Worm (Caenorhabditis elegans) whole organism, L1 larva: ENCODE data around the gene acr-17.

Experiments used
- C04F5.9 ChIP-seq: sonication (generic microtip); optimal IDR thresholded peaks from 2 replicates; lab custom pipeline; 2016; ENCODE audit warnings: missing genetic modification characterization, missing compliant biosample characterization
- C16A3.4 ChIP-seq: fragments of 150-350 bp; optimal IDR thresholded peaks from 2 replicates; lab custom pipeline; 2014; ENCODE audit warnings: missing biosample characterization, missing genetic modification characterization
- Y116A8C.19 ChIP-seq: sonication (generic microtip); optimal IDR thresholded peaks from 2 replicates; lab custom pipeline; 2016; ENCODE audit warnings: missing compliant biosample characterization, missing genetic modification characterization, borderline replicate concordance
- aly-2 ChIP-seq: fragments of 150-350 bp; optimal IDR thresholded peaks from 2 replicates; lab custom pipeline; 2014; ENCODE audit warnings: missing biosample characterization, missing genetic modification characterization
- ama-1 ChIP-seq: fragments of 150-350 bp; optimal IDR thresholded peaks from 2 replicates; lab custom pipeline; 2014
- blmp-1 ChIP-seq: fragments of 150-350 bp; optimal IDR thresholded peaks from 2 replicates; lab custom pipeline; 2014; ENCODE audit warnings: missing biosample characterization, missing genetic modification characterization
- ceh-8 ChIP-seq: fragments of 200-800 bp; sonication (Bioruptor generic); optimal IDR thresholded peaks from 2 replicates; lab custom pipeline; 2018; ENCODE audit warnings: mild to moderate bottlenecking, missing genetic modification characterization, moderate library complexity, missing compliant biosample characterization
- ceh-82 ChIP-seq, 3 experiments: fragments of 150-350 bp in 1 of 3; sonication (generic microtip) in 2 of 3; optimal IDR thresholded peaks; 2 replicates each; lab custom pipeline; 2014 to 2017; ENCODE audit warnings: missing biosample characterization in 3 of 3, missing genetic modification characterization in 3 of 3
- ceh-88 ChIP-seq: fragments of 200-800 bp; sonication (Bioruptor generic); IDR thresholded peaks from 2 replicates; pipeline ENCODE4 v1.3.6; 2022; ENCODE audit warnings: missing genetic modification characterization, missing compliant biosample characterization
- ceh-90 ChIP-seq: sonication (generic microtip); optimal IDR thresholded peaks from 2 replicates; lab custom pipeline; 2016; ENCODE audit warnings: missing genetic modification characterization, missing compliant biosample characterization
- dpl-1 ChIP-seq, 3 experiments: fragments of 150-350 bp in 2 of 3; sonication (generic microtip) in 1 of 3; optimal IDR thresholded peaks; 2 replicates each; lab custom pipeline; 2014 to 2017; ENCODE audit warnings: missing biosample characterization in 3 of 3, missing genetic modification characterization in 3 of 3, missing genetic modification reagents in 3 of 3
- dsc-1 ChIP-seq: sonication (generic microtip); optimal IDR thresholded peaks from 2 replicates; lab custom pipeline; 2016; ENCODE audit warnings: mild to moderate bottlenecking, missing genetic modification characterization, missing compliant biosample characterization
- efl-1 ChIP-seq, 4 experiments: fragments of 150-350 bp; optimal IDR thresholded peaks in 3 of 4; peaks in 1 of 4; 1 replicate in 1 of 4; 2 replicates in 3 of 4; lab custom pipeline; 2014; ENCODE audit warnings: missing biosample characterization in 2 of 4, missing genetic modification characterization in 2 of 4, missing genetic modification reagents in 2 of 4
- efl-3 ChIP-seq: fragments of 200-800 bp; sonication (Bioruptor generic); optimal IDR thresholded peaks from 2 replicates; lab custom pipeline; 2018; ENCODE audit warnings: mild to moderate bottlenecking, missing genetic modification characterization, missing compliant biosample characterization
- egl-13 ChIP-seq: sonication (generic microtip); optimal IDR thresholded peaks from 2 replicates; lab custom pipeline; 2016; ENCODE audit warnings: missing genotype, missing genetic modification reagents, missing genetic modification characterization, missing compliant biosample characterization
- egl-27 ChIP-seq, 2 experiments: fragments of 150-350 bp in 1 of 2; sonication (generic microtip); optimal IDR thresholded peaks; 3 replicates each; lab custom pipeline; 2017 to 2018; ENCODE audit warnings: missing biosample characterization in 2 of 2, missing genetic modification characterization in 2 of 2, missing genetic modification reagents in 2 of 2
- elt-2 ChIP-seq: sonication (generic microtip); optimal IDR thresholded peaks from 2 replicates; lab custom pipeline; 2016; ENCODE audit warnings: missing genetic modification characterization, mild to moderate bottlenecking, inconsistent platforms, missing compliant biosample characterization, missing genetic modification reagents
- elt-3 ChIP-seq, 6 experiments: fragments of 150-350 bp in 1 of 6; sonication (generic microtip); optimal IDR thresholded peaks; 2 replicates each; lab custom pipeline; 2017 to 2018; ENCODE audit warnings: missing biosample characterization in 6 of 6, missing genetic modification characterization in 6 of 6, inconsistent platforms in 1 of 6
- fkh-10 ChIP-seq: sonication (generic microtip); optimal IDR thresholded peaks from 2 replicates; lab custom pipeline; 2017; ENCODE audit warnings: missing biosample characterization, missing genetic modification reagents, missing genetic modification characterization
- fos-1 ChIP-seq: fragments of 150-350 bp; optimal IDR thresholded peaks from 2 replicates; lab custom pipeline; 2014; ENCODE audit warnings: missing biosample characterization, missing genetic modification characterization
- hlh-4 ChIP-seq: sonication (generic microtip); optimal IDR thresholded peaks from 2 replicates; lab custom pipeline; 2016; ENCODE audit warnings: mild to moderate bottlenecking, missing genetic modification characterization, missing compliant biosample characterization
- hpl-2 ChIP-seq: fragments of 150-350 bp; optimal IDR thresholded peaks from 2 replicates; lab custom pipeline; 2014; ENCODE audit warnings: missing biosample characterization, missing genetic modification reagents, missing genetic modification characterization
- irx-1 ChIP-seq: sonication (generic microtip); optimal IDR thresholded peaks from 2 replicates; lab custom pipeline; 2016; ENCODE audit warnings: missing genetic modification characterization, missing compliant biosample characterization
- lin-13 ChIP-seq: fragments of 150-350 bp; optimal IDR thresholded peaks from 2 replicates; lab custom pipeline; 2014; ENCODE audit warnings: missing biosample characterization, missing genetic modification reagents, missing genetic modification characterization
- lin-14 ChIP-seq: fragments of 200-800 bp; sonication (Bioruptor generic); optimal IDR thresholded peaks from 2 replicates; lab custom pipeline; 2018; ENCODE audit warnings: mild to moderate bottlenecking, missing genetic modification characterization, moderate library complexity, missing compliant biosample characterization
- lin-35 ChIP-seq, 2 experiments: fragments of 150-350 bp; optimal IDR thresholded peaks; 2 replicates each; lab custom pipeline; 2014; ENCODE audit warnings: missing biosample characterization in 2 of 2, missing genetic modification characterization in 2 of 2, missing genetic modification reagents in 2 of 2
- lir-3 ChIP-seq: sonication (generic microtip); optimal IDR thresholded peaks from 2 replicates; lab custom pipeline; 2016; ENCODE audit warnings: mild to moderate bottlenecking, missing genetic modification characterization, moderate library complexity, missing compliant biosample characterization; ENCODE audit not compliant: poor library complexity
- lsy-2 ChIP-seq, 2 experiments: fragments of 150-350 bp; optimal IDR thresholded peaks; 2 replicates each; lab custom pipeline; 2014; ENCODE audit warnings: missing biosample characterization in 2 of 2, missing genetic modification characterization in 2 of 2
- mef-2 ChIP-seq: fragments of 150-350 bp; optimal IDR thresholded peaks from 2 replicates; lab custom pipeline; 2014; ENCODE audit warnings: missing biosample characterization, missing genetic modification characterization
- mep-1 ChIP-seq: fragments of 150-350 bp; optimal IDR thresholded peaks from 2 replicates; lab custom pipeline; 2014; ENCODE audit warnings: missing biosample characterization, missing genetic modification characterization
- nhr-11 ChIP-seq: fragments of 150-350 bp; optimal IDR thresholded peaks from 2 replicates; lab custom pipeline; 2014; ENCODE audit warnings: missing biosample characterization, missing genetic modification characterization
- nhr-19 ChIP-seq: fragments of 200-800 bp; sonication (Bioruptor generic); conservative IDR thresholded peaks from 2 replicates; pipeline ENCODE4 v1.3.6; 2022; ENCODE audit warnings: missing genetic modification characterization, missing compliant biosample characterization
- nhr-20 ChIP-seq: sonication (generic microtip); optimal IDR thresholded peaks from 2 replicates; lab custom pipeline; 2016; ENCODE audit warnings: mild to moderate bottlenecking, missing genetic modification characterization, missing compliant biosample characterization
- nhr-237 ChIP-seq: fragments of 150-350 bp; optimal IDR thresholded peaks from 2 replicates; lab custom pipeline; 2014; ENCODE audit warnings: missing biosample characterization, missing genetic modification characterization
- nhr-28 ChIP-seq: fragments of 150-350 bp; optimal IDR thresholded peaks from 2 replicates; lab custom pipeline; 2014; ENCODE audit warnings: missing biosample characterization, missing genetic modification characterization
- nhr-47 ChIP-seq: sonication (generic microtip); optimal IDR thresholded peaks from 2 replicates; lab custom pipeline; 2016; ENCODE audit warnings: mild to moderate bottlenecking, missing genetic modification characterization, moderate library complexity, missing compliant biosample characterization
- nhr-76 ChIP-seq: sonication (generic microtip); optimal IDR thresholded peaks from 2 replicates; lab custom pipeline; 2017; ENCODE audit warnings: missing biosample characterization, missing genetic modification characterization
- nhr-77 ChIP-seq: fragments of 150-350 bp; optimal IDR thresholded peaks from 2 replicates; lab custom pipeline; 2014; ENCODE audit warnings: missing biosample characterization, missing genetic modification characterization
- nhr-84 ChIP-seq: sonication (generic microtip); optimal IDR thresholded peaks from 2 replicates; lab custom pipeline; 2017; ENCODE audit warnings: missing biosample characterization, missing genetic modification characterization
- nhr-85 ChIP-seq: sonication (generic microtip); peaks from one replicate; lab custom pipeline; 2016; ENCODE audit warnings: missing genetic modification characterization, inconsistent platforms, missing compliant biosample characterization
- pax-3 ChIP-seq: fragments of 200-800 bp; sonication (Bioruptor generic); optimal IDR thresholded peaks from 2 replicates; lab custom pipeline; 2018; ENCODE audit warnings: mild to moderate bottlenecking, missing genetic modification characterization, moderate library complexity, missing compliant biosample characterization
- rnt-1 ChIP-seq: sonication (generic microtip); optimal IDR thresholded peaks from 2 replicates; lab custom pipeline; 2016; ENCODE audit warnings: mild to moderate bottlenecking, missing genetic modification characterization, moderate library complexity, missing compliant biosample characterization
- snpc-4 ChIP-seq: fragments of 150-350 bp; optimal IDR thresholded peaks from 2 replicates; lab custom pipeline; 2014; ENCODE audit warnings: missing biosample characterization, missing genetic modification characterization
- snu-23 ChIP-seq: sonication (generic microtip); optimal IDR thresholded peaks from 2 replicates; lab custom pipeline; 2016; ENCODE audit warnings: missing genetic modification characterization, missing compliant biosample characterization
- sox-4 ChIP-seq: sonication (generic microtip); optimal IDR thresholded peaks from 2 replicates; lab custom pipeline; 2016; ENCODE audit warnings: missing genetic modification characterization, missing compliant biosample characterization
- sptf-1 ChIP-seq: fragments of 150-350 bp; optimal IDR thresholded peaks from 2 replicates; lab custom pipeline; 2014; ENCODE audit warnings: missing biosample characterization, missing genetic modification characterization
- sup-37 ChIP-seq: fragments of 200-800 bp; sonication (Bioruptor generic); optimal IDR thresholded peaks from 2 replicates; lab custom pipeline; 2018; ENCODE audit warnings: mild to moderate bottlenecking, missing genetic modification characterization, missing compliant biosample characterization
- tlp-1 ChIP-seq: fragments of 150-350 bp; optimal IDR thresholded peaks from 2 replicates; lab custom pipeline; 2014; ENCODE audit warnings: missing biosample characterization, missing genetic modification characterization
- unc-130 ChIP-seq: fragments of 150-350 bp; optimal IDR thresholded peaks from 2 replicates; lab custom pipeline; 2017; ENCODE audit warnings: missing biosample characterization, missing genetic modification characterization, inconsistent platforms
- unc-62 ChIP-seq: fragments of 150-350 bp; optimal IDR thresholded peaks from 2 replicates; lab custom pipeline; 2014; ENCODE audit warnings: missing biosample characterization, missing genetic modification reagents, missing genetic modification characterization
- unc-86 ChIP-seq: sonication (generic microtip); optimal IDR thresholded peaks from 2 replicates; lab custom pipeline; 2016; ENCODE audit warnings: missing genetic modification characterization, missing compliant biosample characterization
- vab-15 ChIP-seq: sonication (generic microtip); optimal IDR thresholded peaks from 2 replicates; lab custom pipeline; 2017; ENCODE audit warnings: missing genotype, mild to moderate bottlenecking, missing genetic modification characterization, missing compliant biosample characterization
- ztf-4 ChIP-seq: fragments of 150-350 bp; optimal IDR thresholded peaks from 2 replicates; lab custom pipeline; 2014; ENCODE audit warnings: missing biosample characterization, missing genetic modification characterization

The acr-17 gene

DNA sequence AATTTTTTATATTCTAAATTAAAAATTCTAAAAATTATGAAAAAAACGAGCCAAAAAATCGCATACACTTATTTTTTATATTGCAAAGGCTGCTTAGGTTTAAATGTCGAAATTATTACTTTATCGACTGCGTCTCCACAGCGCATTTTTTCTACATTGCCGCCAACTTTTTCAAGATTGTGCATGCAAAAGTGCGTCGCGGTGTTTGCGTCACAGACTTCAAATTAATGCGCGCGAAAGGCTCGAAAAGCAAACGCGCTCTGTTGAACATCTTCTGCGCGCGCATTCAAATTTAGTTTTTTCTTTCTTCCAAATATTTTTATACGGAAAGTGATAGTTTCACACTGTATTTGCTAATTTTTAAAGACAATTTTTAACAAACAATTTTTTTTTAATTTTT is 7.9 kb upstream of the acr-17 start (continued):
- TF ChIP-seq ztf-4 (tag; lab: Kevin White, UChicago) (peak; percentile 67), vab-15 (peak; percentile 63), egl-27 (tag; optimal IDR thresholded peaks at IDR 0.05; lab: Kevin White, UChicago) (no peak), unc-130 (tag; lab: Kevin White, UChicago) (peak; percentile 21), efl-3 (GFP tag; lab: Kevin White, UChicago) (peak; percentile 2), C16A3.4 (peak; percentile 71), nhr-77 (tag; lab: Kevin White, UChicago) (peak; percentile 63), nhr-19 (peak; percentile 98), rnt-1 (peak; percentile 93), aly-2 (tag; lab: Kevin White, UChicago) (no peak), hlh-4 (tag; lab: Kevin White, UChicago) (no peak), irx-1 (tag; lab: Kevin White, UChicago) (peak; percentile 90), sup-37 (GFP tag; lab: Kevin White, UChicago) (peak; percentile 69), hpl-2 (GFP tag; lab: Kevin White, UChicago) (peak; percentile 51), ceh-8 (peak; percentile 84), Y116A8C.19 (tag; lab: Kevin White, UChicago) (no peak), unc-86 (tag; lab: Kevin White, UChicago) (peak; percentile 93), efl-1 (optimal IDR thresholded peaks at IDR 0.05; lab: Kevin White, UChicago) (peak; percentile 99), efl-1 (GFP tag; optimal IDR thresholded peaks at IDR 0.05 in 1 of 2; lab: Kevin White, UChicago) (peak; percentile 97 to 100), sox-4 (peak; percentile 88), lin-14 (GFP tag; lab: Kevin White, UChicago) (peak; percentile 92), unc-62 (GFP tag; lab: Kevin White, UChicago) (no peak), ceh-82 (tag; optimal IDR thresholded peaks at IDR 0.05; lab: Kevin White, UChicago) (peak; percentile 45 to 73 (median 72)), sptf-1 (tag; lab: Kevin White, UChicago) (no peak), dpl-1 (GFP tag; optimal IDR thresholded peaks at IDR 0.05; lab: Kevin White, UChicago) (peak; percentile 92 to 99 (median 97)), ceh-88 (peak; percentile 95), lir-3 (tag; lab: Kevin White, UChicago) (peak; percentile 88), lin-13 (GFP tag; lab: Kevin White, UChicago) (peak; percentile 65), snu-23 (peak; percentile 93), elt-2 (peak; percentile 79), nhr-76 (tag; lab: Kevin White, UChicago) (no peak), tlp-1 (no peak), nhr-11 (tag; lab: Kevin White, UChicago) (peak; percentile 53), dsc-1 (peak; percentile 95), mep-1 (tag; lab: Kevin White, UChicago) (peak; percentile 84), nhr-28 (no peak), fos-1 (peak; percentile 52), nhr-47 (peak; percentile 96), snpc-4 (tag; lab: Kevin White, UChicago) (peak; percentile 71), egl-13 (tag; lab: Kevin White, UChicago) (peak; percentile 95), nhr-84 (tag; lab: Kevin White, UChicago) (no peak), nhr-20 (tag; lab: Kevin White, UChicago) (peak; percentile 94), lsy-2 (tag; optimal IDR thresholded peaks at IDR 0.05; lab: Kevin White, UChicago) (peak; percentile 87), mef-2 (tag; lab: Kevin White, UChicago) (no peak), ceh-90 (tag; lab: Kevin White, UChicago) (peak; percentile 74), lin-35 (GFP tag; optimal IDR thresholded peaks at IDR 0.05; lab: Kevin White, UChicago) (peak; percentile 96 to 99), blmp-1 (tag; lab: Kevin White, UChicago) (peak; percentile 35), elt-3 (tag; optimal IDR thresholded peaks at IDR 0.05; lab: Kevin White, UChicago) (peak in 1 of 6 experiments; percentile 1), nhr-237 (peak; percentile 63), nhr-85 (tag; lab: Kevin White, UChicago) (peak; percentile 95), pax-3 (tag; lab: Kevin White, UChicago) (peak; percentile 92), ama-1 (lab: Kevin White, UChicago) (no peak), C04F5.9 (tag; lab: Kevin White, UChicago) (peak; percentile 77), fkh-10 (GFP tag; lab: Kevin White, UChicago) (peak; percentile 31)
